Worm (Caenorhabditis elegans) whole organism, young adult: ENCODE results near the gene Y75B8A.28.

ENCODE experiments used
- B0261.1 ChIP-seq: sonication (generic microtip); optimal IDR thresholded peaks from 2 replicates; lab custom pipeline; 2016; ENCODE audit warnings: mild to moderate bottlenecking, missing genetic modification characterization, moderate library complexity, missing compliant biosample characterization
- F10E7.11 ChIP-seq: sonication (generic microtip); optimal IDR thresholded peaks from 2 replicates; lab custom pipeline; 2017; ENCODE audit warnings: mild to moderate bottlenecking, missing genetic modification characterization, moderate library complexity, missing compliant biosample characterization
- F52B5.7 ChIP-seq: sonication (generic microtip); optimal IDR thresholded peaks from 2 replicates; lab custom pipeline; 2016; ENCODE audit warnings: mild to moderate bottlenecking, missing genetic modification characterization, missing compliant biosample characterization
- K12H6.12 ChIP-seq: fragments of 200-800 bp; sonication (Bioruptor generic); optimal IDR thresholded peaks from 2 replicates; lab custom pipeline; 2018; ENCODE audit warnings: mild to moderate bottlenecking, missing genetic modification characterization, missing compliant biosample characterization
- T26A5.8 ChIP-seq: sonication (generic microtip); optimal IDR thresholded peaks from 2 replicates; lab custom pipeline; 2016; ENCODE audit warnings: missing genetic modification characterization, missing compliant biosample characterization
- Y56A3A.18 ChIP-seq: fragments of 200-800 bp; sonication (Bioruptor generic); IDR thresholded peaks from 2 replicates; pipeline ENCODE4 v1.3.6; 2022; ENCODE audit warnings: missing genetic modification reagents, missing genetic modification characterization, missing compliant biosample characterization
- Y95B8A.8 ChIP-seq: fragments of 200-800 bp; sonication (Bioruptor generic); IDR thresholded peaks from 2 replicates; pipeline ENCODE4 v1.3.6; 2022; ENCODE audit warnings: missing genetic modification reagents, missing genetic modification characterization, missing compliant biosample characterization
- akir-1 ChIP-seq: fragments of 200-800 bp; sonication (Bioruptor generic); optimal IDR thresholded peaks from 2 replicates; lab custom pipeline; 2018; ENCODE audit warnings: mild to moderate bottlenecking, missing genetic modification characterization, moderate library complexity, missing compliant biosample characterization
- ama-1 ChIP-seq, 3 experiments: fragments of 150-350 bp in 1 of 3; sonication (generic microtip) in 2 of 3; optimal IDR thresholded peaks; 2 replicates each; lab custom pipeline; 2014 to 2018; ENCODE audit warnings: missing biosample characterization in 2 of 3, missing genetic modification characterization in 2 of 3, missing genetic modification reagents in 2 of 3
- atf-7 ChIP-seq: sonication (generic microtip); optimal IDR thresholded peaks from 2 replicates; lab custom pipeline; 2017; ENCODE audit warnings: mild to moderate bottlenecking, missing genetic modification characterization, missing compliant biosample characterization
- athp-1 ChIP-seq: sonication (generic microtip); optimal IDR thresholded peaks from 2 replicates; lab custom pipeline; 2017; ENCODE audit warnings: mild to moderate bottlenecking, missing genetic modification characterization, missing compliant biosample characterization
- attf-3 ChIP-seq: fragments of 200-800 bp; sonication (Bioruptor generic); conservative IDR thresholded peaks from 2 replicates; pipeline ENCODE4 v1.3.6; 2022; ENCODE audit warnings: missing genetic modification reagents, missing genetic modification characterization, missing compliant biosample characterization
- bed-2 ChIP-seq: fragments of 200-800 bp; sonication (Bioruptor generic); IDR thresholded peaks from 2 replicates; pipeline ENCODE4 v1.3.6; 2022; ENCODE audit warnings: missing genetic modification reagents, missing genetic modification characterization, missing compliant biosample characterization
- ccch-3 ChIP-seq: fragments of 200-800 bp; sonication (Bioruptor generic); optimal IDR thresholded peaks from 2 replicates; lab custom pipeline; 2018; ENCODE audit warnings: mild to moderate bottlenecking, missing genetic modification characterization, missing compliant biosample characterization
- ceh-58 ChIP-seq: fragments of 200-800 bp; sonication (Bioruptor generic); IDR thresholded peaks from 2 replicates; pipeline ENCODE4 v1.3.6; 2022; ENCODE audit warnings: missing genetic modification characterization, missing compliant biosample characterization
- ceh-91 ChIP-seq: fragments of 200-800 bp; sonication (Bioruptor generic); IDR thresholded peaks from 2 replicates; pipeline ENCODE4 v1.3.6; 2022; ENCODE audit warnings: missing genetic modification reagents, missing genetic modification characterization, missing compliant biosample characterization
- die-1 ChIP-seq: sonication (generic microtip); optimal IDR thresholded peaks from 2 replicates; lab custom pipeline; 2016; ENCODE audit warnings: missing genotype, mild to moderate bottlenecking, missing genetic modification characterization, missing compliant biosample characterization
- dox-1 ChIP-seq: fragments of 200-800 bp; sonication (Bioruptor generic); IDR thresholded peaks from 2 replicates; pipeline ENCODE4 v1.3.6; 2022; ENCODE audit warnings: missing genetic modification reagents, missing genetic modification characterization, missing compliant biosample characterization
- efl-1 ChIP-seq: fragments of 150-350 bp; optimal IDR thresholded peaks from 2 replicates; lab custom pipeline; 2014; ENCODE audit warnings: missing biosample characterization, missing genetic modification reagents, missing genetic modification characterization
- egl-44 ChIP-seq: fragments of 200-800 bp; sonication (Bioruptor generic); IDR thresholded peaks from 2 replicates; pipeline ENCODE4 v1.3.6; 2022; ENCODE audit warnings: missing genetic modification reagents, missing genetic modification characterization, missing compliant biosample characterization
- ets-4 ChIP-seq: fragments of 200-800 bp; sonication (Bioruptor generic); optimal IDR thresholded peaks from 2 replicates; lab custom pipeline; 2018; ENCODE audit warnings: mild to moderate bottlenecking, missing genetic modification characterization, missing compliant biosample characterization
- hlh-12 ChIP-seq: sonication (generic microtip); optimal IDR thresholded peaks from 2 replicates; lab custom pipeline; 2016; ENCODE audit warnings: missing genetic modification characterization, missing compliant biosample characterization
- hsf-1 ChIP-seq: fragments of 200-800 bp; sonication (Bioruptor generic); IDR thresholded peaks from 2 replicates; pipeline ENCODE4 v1.3.6; 2022; ENCODE audit warnings: missing genetic modification reagents, missing genetic modification characterization, missing compliant biosample characterization
- let-526 ChIP-seq: fragments of 200-800 bp; sonication (Bioruptor generic); IDR thresholded peaks from 2 replicates; pipeline ENCODE4 v1.3.6; 2022; ENCODE audit warnings: missing genetic modification reagents, missing genetic modification characterization, missing compliant biosample characterization
- lin-26 ChIP-seq: fragments of 200-800 bp; sonication (Bioruptor generic); IDR thresholded peaks from 2 replicates; pipeline ENCODE4 v1.3.6; 2022; ENCODE audit warnings: missing genetic modification reagents, missing genetic modification characterization, missing compliant biosample characterization
- lin-35 ChIP-seq, 3 experiments: fragments of 150-350 bp in 2 of 3; sonication (generic microtip) in 1 of 3; optimal IDR thresholded peaks; 2 replicates each; lab custom pipeline; 2014 to 2018; ENCODE audit warnings: missing biosample characterization in 3 of 3, missing genetic modification characterization in 3 of 3, missing genetic modification reagents in 3 of 3
- lin-40 ChIP-seq: sonication (generic microtip); optimal IDR thresholded peaks from 2 replicates; lab custom pipeline; 2016; ENCODE audit warnings: missing genetic modification characterization, mild to moderate bottlenecking, missing compliant biosample characterization, missing genotype, missing genetic modification reagents
- lin-54 ChIP-seq: fragments of 200-800 bp; sonication (Bioruptor generic); optimal IDR thresholded peaks from 2 replicates; lab custom pipeline; 2018; ENCODE audit warnings: mild to moderate bottlenecking, missing genetic modification characterization, missing compliant biosample characterization
- madf-8 ChIP-seq: fragments of 200-800 bp; sonication (Bioruptor generic); conservative IDR thresholded peaks from 2 replicates; pipeline ENCODE4 v1.3.6; 2022; ENCODE audit warnings: missing genetic modification reagents, missing genetic modification characterization, missing compliant biosample characterization
- mcd-1 ChIP-seq: fragments of 200-800 bp; sonication (Bioruptor generic); IDR thresholded peaks from 2 replicates; pipeline ENCODE4 v1.3.6; 2022; ENCODE audit warnings: missing genetic modification reagents, missing genetic modification characterization, missing compliant biosample characterization
- mes-4 ChIP-seq: sonication (generic microtip); optimal IDR thresholded peaks from 2 replicates; lab custom pipeline; 2016; ENCODE audit warnings: missing genotype, missing genetic modification characterization, missing compliant biosample characterization
- nfya-1 ChIP-seq: sonication (generic microtip); optimal IDR thresholded peaks from 2 replicates; lab custom pipeline; 2017; ENCODE audit warnings: antibody characterized with exemption, missing compliant biosample characterization, missing genetic modification characterization, borderline replicate concordance; ENCODE audit not compliant: insufficient read depth
- nhr-120 ChIP-seq: fragments of 200-800 bp; sonication (Bioruptor generic); IDR thresholded peaks from 2 replicates; pipeline ENCODE4 v1.3.6; 2022; ENCODE audit warnings: missing genetic modification characterization, missing compliant biosample characterization
- nhr-80 ChIP-seq: sonication (generic microtip); optimal IDR thresholded peaks from 2 replicates; lab custom pipeline; 2016; ENCODE audit warnings: missing genetic modification characterization, missing compliant biosample characterization
- rcor-1 ChIP-seq: fragments of 200-800 bp; sonication (Bioruptor generic); IDR thresholded peaks from 2 replicates; pipeline ENCODE4 v1.3.6; 2022; ENCODE audit warnings: missing genetic modification reagents, missing genetic modification characterization, missing compliant biosample characterization
- rec-8 ChIP-seq, 2 experiments: sonication (generic microtip); optimal IDR thresholded peaks; 2 replicates each; lab custom pipeline; 2016; ENCODE audit warnings: mild to moderate bottlenecking in 2 of 2, missing genetic modification characterization in 2 of 2, missing genetic modification reagents in 2 of 2, missing genotype in 2 of 2, missing biosample characterization in 1 of 2, missing compliant biosample characterization in 1 of 2, moderate library complexity in 1 of 2
- rpc-1 ChIP-seq, 2 experiments: fragments of 150-350 bp in 1 of 2; sonication (generic microtip) in 1 of 2; optimal IDR thresholded peaks; 2 replicates each; lab custom pipeline; 2014 to 2018; ENCODE audit warnings: missing biosample characterization in 1 of 2, missing genetic modification characterization in 1 of 2, missing genetic modification reagents in 1 of 2, missing genotype in 1 of 2
- snpc-1.1 ChIP-seq: sonication (generic microtip); optimal IDR thresholded peaks from 2 replicates; lab custom pipeline; 2017; ENCODE audit warnings: missing genetic modification characterization, mild to moderate bottlenecking, missing compliant biosample characterization, antibody characterized with exemption, moderate library complexity, missing genotype, missing genetic modification reagents; ENCODE audit not compliant: insufficient read depth
- snpc-1.3 ChIP-seq: sonication (generic microtip); optimal IDR thresholded peaks from 2 replicates; lab custom pipeline; 2017; ENCODE audit warnings: missing genetic modification characterization, mild to moderate bottlenecking, missing compliant biosample characterization, antibody characterized with exemption, moderate library complexity, missing genotype, missing genetic modification reagents; ENCODE audit not compliant: insufficient read depth
- snpc-3.4 ChIP-seq: sonication (generic microtip); optimal IDR thresholded peaks from 2 replicates; lab custom pipeline; 2017; ENCODE audit warnings: missing genetic modification characterization, mild to moderate bottlenecking, missing compliant biosample characterization, antibody characterized with exemption, moderate library complexity, missing genotype, missing genetic modification reagents
- tbp1 ChIP-seq: fragments of 200-800 bp; sonication (Bioruptor generic); optimal IDR thresholded peaks from 2 replicates; lab custom pipeline; 2018; ENCODE audit warnings: mild to moderate bottlenecking, missing genetic modification characterization, missing compliant biosample characterization
- tbx-9 ChIP-seq: sonication (generic microtip); optimal IDR thresholded peaks from 2 replicates; lab custom pipeline; 2016; ENCODE audit warnings: borderline replicate concordance, missing genetic modification characterization, inconsistent platforms, missing compliant biosample characterization
- tlf-1 ChIP-seq: fragments of 200-800 bp; sonication (Bioruptor generic); optimal IDR thresholded peaks from 2 replicates; lab custom pipeline; 2018; ENCODE audit warnings: mild to moderate bottlenecking, missing genetic modification characterization, missing compliant biosample characterization
- unc-62 ChIP-seq: fragments of 150-350 bp; optimal IDR thresholded peaks from 2 replicates; lab custom pipeline; 2014; ENCODE audit warnings: missing biosample characterization, missing genetic modification reagents, missing genetic modification characterization
- zim-3 ChIP-seq: sonication (generic microtip); optimal IDR thresholded peaks from 2 replicates; lab custom pipeline; 2017; ENCODE audit warnings: mild to moderate bottlenecking, missing genetic modification characterization, moderate library complexity, missing compliant biosample characterization
- ztf-18 ChIP-seq: sonication (generic microtip); optimal IDR thresholded peaks from 2 replicates; lab custom pipeline; 2016; ENCODE audit warnings: missing genotype, mild to moderate bottlenecking, missing genetic modification characterization, missing compliant biosample characterization
- ztf-25 ChIP-seq: fragments of 200-800 bp; sonication (Bioruptor generic); IDR thresholded peaks from 2 replicates; pipeline ENCODE4 v1.3.6; 2022; ENCODE audit warnings: missing genetic modification reagents, missing genetic modification characterization, missing compliant biosample characterization
- ztf-26 ChIP-seq: sonication (generic microtip); optimal IDR thresholded peaks from 2 replicates; lab custom pipeline; 2017; ENCODE audit warnings: missing genetic modification characterization, missing compliant biosample characterization

Gene Y75B8A.28

ce11 chrIII:12351301-12351700 lies 32.4 kb downstream of the Y75B8A.28 start, which contains the start of the genes pph-4.1 and Y75B8A.31 (continued):
- TF ChIP-seq egl-44 (no peak), let-526 (GFP tag; lab: Robert Waterston, UW) (0 out of 2 replicates have a peak, but pooled peaks have one; percentile 48), atf-7 (no peak), hlh-12 (no peak), athp-1 (tag; lab: Kevin White, UChicago) (peak; percentile 19), die-1 (tag; lab: Kevin White, UChicago) (no peak), Y56A3A.18 (GFP tag; lab: Robert Waterston, UW) (no peak), efl-1 (peak; percentile 42), mes-4 (tag; lab: Kevin White, UChicago) (no peak), Y95B8A.8 (GFP tag; lab: Robert Waterston, UW) (peak; percentile 70; the same call in 1 of the 2 replicates), mcd-1 (GFP tag; lab: Robert Waterston, UW) (peak; percentile 98), ccch-3 (GFP tag; lab: Kevin White, UChicago) (no peak), F52B5.7 (no peak), lin-54 (GFP tag; lab: Kevin White, UChicago) (peak; percentile 80), ceh-58 (GFP tag; lab: Robert Waterston, UW) (no peak), ama-1 (optimal IDR thresholded peaks at IDR 0.05; lab: Kevin White, UChicago) (no peak), ama-1 (GFP tag; optimal IDR thresholded peaks at IDR 0.05; lab: Kevin White, UChicago) (no peak), madf-8 (peak; percentile 41; the same call in 1 of the 2 replicates), F10E7.11 (no peak), lin-40 (tag; lab: Kevin White, UChicago) (peak; percentile 79), tbx-9 (no peak), nhr-120 (no peak), snpc-1.1 (peak; percentile 48), rpc-1 (optimal IDR thresholded peaks at IDR 0.05; lab: Kevin White, UChicago) (no peak), rpc-1 (tag; optimal IDR thresholded peaks at IDR 0.05; lab: Kevin White, UChicago) (no peak), B0261.1 (tag; lab: Kevin White, UChicago) (no peak), tbp1 (GFP tag; lab: Kevin White, UChicago) (peak; percentile 54), rcor-1 (GFP tag; lab: Robert Waterston, UW) (peak; percentile 76), hsf-1 (no peak), zim-3 (tag; lab: Kevin White, UChicago) (no peak), bed-2 (GFP tag; lab: Robert Waterston, UW) (no peak), lin-26 (GFP tag; lab: Robert Waterston, UW) (no peak), lin-35 (GFP tag; optimal IDR thresholded peaks at IDR 0.05; lab: Kevin White, UChicago) (peak in 1 of 3 experiments; percentile 30), unc-62 (no peak), ztf-26 (tag; lab: Kevin White, UChicago) (peak; percentile 42), attf-3 (GFP tag; lab: Robert Waterston, UW) (peak; percentile 51; the same call in 1 of the 2 replicates), ztf-18 (tag; lab: Kevin White, UChicago) (peak; percentile 26), tlf-1 (peak; percentile 58), nfya-1 (tag; lab: Kevin White, UChicago) (no peak), dox-1 (GFP tag; lab: Robert Waterston, UW) (peak; percentile 93), snpc-1.3 (tag; lab: Kevin White, UChicago) (peak; percentile 45), rec-8 (tag; optimal IDR thresholded peaks at IDR 0.05; lab: Kevin White, UChicago) (peak; percentile 9 to 11), T26A5.8 (tag; lab: Kevin White, UChicago) (no peak), ceh-91 (GFP tag; lab: Robert Waterston, UW) (peak; percentile 87), ztf-25 (no peak), snpc-3.4 (tag; lab: Kevin White, UChicago) (peak; percentile 59), akir-1 (GFP tag; lab: Kevin White, UChicago) (no peak), K12H6.12 (tag; lab: Kevin White, UChicago) (peak; percentile 29), ets-4 (GFP tag; lab: Kevin White, UChicago) (no peak), nhr-80 (tag; lab: Kevin White, UChicago) (peak; percentile 51)
